Fruit fly (Drosophila melanogaster) whole organism, wandering third instar larva: Measurements from ENCODE around the gene Eip63E.

Source experiments
- CG9705 ChIP-seq: fragments of 200-800 bp; sonication (Bioruptor generic); optimal IDR thresholded peaks from 2 replicates; lab custom pipeline; 2018; ENCODE audit warnings: missing biosample characterization, mild to moderate bottlenecking, missing genetic modification characterization
- GATAd ChIP-seq: sonication (Bioruptor generic); optimal IDR thresholded peaks from 2 replicates; lab custom pipeline; 2016; ENCODE audit warnings: missing biosample characterization, missing genetic modification characterization
- Hnf4 ChIP-seq: fragments of 200-800 bp; sonication (Bioruptor generic); optimal IDR thresholded peaks from 2 replicates; lab custom pipeline; 2016; ENCODE audit warnings: missing biosample characterization, mild to moderate bottlenecking, missing genetic modification characterization
- Mio ChIP-seq: sonication (Bioruptor generic); optimal IDR thresholded peaks from 2 replicates; lab custom pipeline; 2016; ENCODE audit warnings: missing biosample characterization, missing genetic modification characterization
- OdsH ChIP-seq: fragments of 200-800 bp; sonication (Bioruptor generic); optimal IDR thresholded peaks from 2 replicates; lab custom pipeline; 2016; ENCODE audit warnings: missing biosample characterization, mild to moderate bottlenecking, missing genetic modification characterization
- Rel ChIP-seq, 2 experiments: fragments of 200-800 bp; sonication (Bioruptor generic) in 1 of 2; optimal IDR thresholded peaks; 2 replicates in 1 of 2; 3 replicates in 1 of 2; lab custom pipeline; 2016 to 2019; ENCODE audit warnings: mild to moderate bottlenecking in 2 of 2, missing biosample characterization in 2 of 2, missing genetic modification characterization in 2 of 2, moderate library complexity in 1 of 2
- ey ChIP-seq: fragments of 200-800 bp; sonication (Bioruptor generic); optimal IDR thresholded peaks from 2 replicates; lab custom pipeline; 2016; ENCODE audit warnings: missing biosample characterization, missing genetic modification characterization
- foxo ChIP-seq, 2 experiments: fragments of 200-800 bp; sonication (Bioruptor generic); optimal IDR thresholded peaks; 2 replicates in 1 of 2; 3 replicates in 1 of 2; lab custom pipeline; 2016 to 2017; ENCODE audit warnings: missing biosample characterization in 2 of 2, missing genetic modification characterization in 2 of 2
- fru ChIP-seq: fragments of 200-800 bp; sonication (Bioruptor generic); optimal IDR thresholded peaks from 3 replicates; lab custom pipeline; 2016; ENCODE audit warnings: missing biosample characterization, mild to moderate bottlenecking, missing genetic modification characterization
- pan ChIP-seq: fragments of >200 bp; optimal IDR thresholded peaks from 2 replicates; lab custom pipeline; 2017
- psq ChIP-seq: fragments of 200-800 bp; sonication (Bioruptor generic); optimal IDR thresholded peaks from 3 replicates; lab custom pipeline; 2017; ENCODE audit warnings: missing biosample characterization, mild to moderate bottlenecking, missing genetic modification characterization, moderate library complexity

dm6 chr3L:3543525-3543971, 28.0 kb downstream of the Eip63E start:
- TF ChIP-seq psq (no peak), Hnf4 (GFP tag; lab: Kevin White, UChicago) (peak; percentile 22), CG9705 (peak; percentile 21), ey (GFP tag; lab: Kevin White, UChicago) (no peak), Mio (GFP tag; lab: Kevin White, UChicago) (no peak), GATAd (GFP tag; lab: Kevin White, UChicago) (no peak), pan (lab: Kevin White, UChicago) (no peak), fru (GFP tag; lab: Kevin White, UChicago) (no peak), foxo (GFP tag; optimal IDR thresholded peaks at IDR 0.05; lab: Kevin White, UChicago) (no peak), OdsH (GFP tag; lab: Kevin White, UChicago) (no peak), Rel (GFP tag; optimal IDR thresholded peaks at IDR 0.05; lab: Kevin White, UChicago) (no peak), Rel (tag; optimal IDR thresholded peaks at IDR 0.05; lab: Kevin White, UChicago) (peak; percentile 48)
